Fruit fly (Drosophila melanogaster): ENCODE data around the gene Miro.

Gene Miro

DNA sequence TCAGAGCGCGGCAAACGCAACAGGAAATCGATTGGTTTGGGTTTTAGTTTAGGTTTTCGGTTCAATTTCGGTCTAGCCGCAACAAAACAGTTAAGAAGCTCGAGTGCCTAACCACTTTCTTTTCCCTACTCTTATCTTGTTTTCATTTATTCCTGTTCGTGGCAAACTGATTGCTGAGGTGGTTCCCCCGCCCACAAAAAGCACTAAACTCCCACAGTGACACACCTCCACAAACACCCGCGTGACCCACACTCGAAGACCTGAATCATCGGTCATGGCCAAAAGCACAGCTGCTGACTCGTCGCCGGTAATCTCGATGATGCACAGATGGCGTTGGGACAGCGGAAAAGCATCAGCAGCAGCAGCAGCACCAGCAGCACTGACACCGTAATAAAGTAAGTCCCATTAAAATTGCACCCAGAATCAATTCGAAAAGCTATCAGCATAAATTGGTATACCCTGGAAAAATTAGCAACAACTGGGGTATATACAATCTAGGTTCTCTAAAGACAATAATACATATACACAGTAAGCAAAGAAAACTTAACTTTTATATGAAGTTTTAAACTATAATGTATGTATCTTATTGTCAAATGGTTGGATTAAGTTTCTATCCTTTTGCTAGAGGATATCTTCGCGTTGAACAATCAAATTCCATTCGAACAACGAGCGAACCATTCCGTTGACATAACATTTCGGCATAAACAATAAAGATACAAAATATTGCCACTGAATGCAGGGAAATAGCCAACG lies 12.8 kb downstream of the Miro start:
- TF ChIP-seq CG12659 (GFP tag; optimal IDR thresholded peaks at IDR 0.05) (peak; percentile 13), fd96Cb (tag; optimal IDR thresholded peaks at IDR 0.05) (peak; percentile 39), CG10366 (GFP tag; IDR thresholded peaks at IDR 0.05) (peak; percentile 19; the same call in 1 of the 2 replicates), Hr78 (GFP tag; optimal IDR thresholded peaks at IDR 0.05) (peak in 1 of 2 experiments; percentile 59), CG13296 (GFP tag; optimal IDR thresholded peaks at IDR 0.05) (no peak), pho (GFP tag; optimal IDR thresholded peaks at IDR 0.05) (no peak), p53 (GFP tag; optimal IDR thresholded peaks at IDR 0.05) (no peak), fd3F (GFP tag; optimal IDR thresholded peaks at IDR 0.05) (no peak), eve (GFP tag; optimal IDR thresholded peaks at IDR 0.05) (peak in 1 of 2 experiments; percentile 75), gem (tag; optimal IDR thresholded peaks at IDR 0.05) (peak; percentile 58), lola (GFP tag; optimal IDR thresholded peaks at IDR 0.05) (peak in 1 of 3 experiments; percentile 17), CG10321 (GFP tag; IDR thresholded peaks at IDR 0.05) (no peak), Trl (optimal IDR thresholded peaks at IDR 0.05) (no peak), Trl (GFP tag; optimal IDR thresholded peaks at IDR 0.05) (no peak), CG11093 (GFP tag; IDR thresholded peaks at IDR 0.05) (0 out of 3 replicates have a peak, but pooled peaks have one; percentile 25), NFAT (GFP tag; IDR thresholded peaks at IDR 0.05) (no peak), ken (GFP tag; IDR thresholded peaks at IDR 0.05) (no peak), Dref (GFP tag; IDR thresholded peaks at IDR 0.05) (no peak), CG4730 (GFP tag; IDR thresholded peaks at IDR 0.05) (peak; percentile 27; the same call in 1 of the 2 replicates), Aef1 (GFP tag; IDR thresholded peaks at IDR 0.05) (no peak), CG10654 (GFP tag; optimal IDR thresholded peaks at IDR 0.05) (peak; percentile 10), CG10209 (GFP tag; optimal IDR thresholded peaks at IDR 0.05) (peak; percentile 36), phol (tag; optimal IDR thresholded peaks at IDR 0.05) (peak; percentile 7), HHEX (GFP tag; optimal IDR thresholded peaks at IDR 0.05) (peak; percentile 10), vvl (GFP tag; IDR thresholded peaks at IDR 0.05) (peak; percentile 58), dm (GFP tag; optimal IDR thresholded peaks at IDR 0.05) (no peak), HmgZ (tag; optimal IDR thresholded peaks at IDR 0.05) (no peak), CG10431 (GFP tag; optimal IDR thresholded peaks at IDR 0.05) (no peak), CrebB (tag; optimal IDR thresholded peaks at IDR 0.05) (no peak), bigmax (GFP tag; optimal IDR thresholded peaks at IDR 0.05) (no peak), Ptx1 (GFP tag; IDR thresholded peaks at IDR 0.05) (peak; percentile 46), row (GFP tag; IDR thresholded peaks at IDR 0.05) (peak; percentile 51; the same call in 2 of the 3 replicates), CG9932 (GFP tag; IDR thresholded peaks at IDR 0.05) (no peak), CG1233 (GFP tag; optimal IDR thresholded peaks at IDR 0.05) (peak; percentile 4), CoRest (tag; optimal IDR thresholded peaks at IDR 0.05) (peak; percentile 22), Myb (GFP tag; optimal IDR thresholded peaks at IDR 0.05) (no peak), ewg (GFP tag; optimal IDR thresholded peaks at IDR 0.05) (no peak), Pdp1 (GFP tag; optimal IDR thresholded peaks at IDR 0.05) (peak in 1 of 2 experiments; percentile 51), CG8281 (tag; optimal IDR thresholded peaks at IDR 0.05) (no peak), inv (GFP tag; IDR thresholded peaks at IDR 0.05; ENCODE audit: partially characterized antibody) (no peak), CG13424 (tag; optimal IDR thresholded peaks at IDR 0.05) (peak; percentile 43), usp (GFP tag; optimal IDR thresholded peaks at IDR 0.05) (no peak), CG13123 (GFP tag; optimal IDR thresholded peaks at IDR 0.05) (no peak), CG14014 (GFP tag; IDR thresholded peaks at IDR 0.05) (peak; percentile 36; the same call in 1 of the 2 replicates), CG14441 (GFP tag; IDR thresholded peaks at IDR 0.05) (peak; percentile 32; the same call in 1 of the 2 replicates), CG10565 (GFP tag; optimal IDR thresholded peaks at IDR 0.05) (no peak), CG11504 (tag; optimal IDR thresholded peaks at IDR 0.05) (peak; percentile 66), btn (GFP tag; optimal IDR thresholded peaks at IDR 0.05) (no peak), CG17829 (tag; optimal IDR thresholded peaks at IDR 0.05) (peak; percentile 13)

All from whole organism, embryonic.